Fruit fly (Drosophila melanogaster) whole organism, embryonic: Measurements from ENCODE around the gene CG10053.

ENCODE experiments used
- ATbp ChIP-seq: fragments of 200-800 bp; sonication (Bioruptor generic); optimal IDR thresholded peaks from 2 replicates; lab custom pipeline; 2017; ENCODE audit warnings: missing biosample characterization, mild to moderate bottlenecking, missing genetic modification characterization, missing genetic modification reagents
- Asciz ChIP-seq: fragments of 200-800 bp; sonication (Bioruptor generic); optimal IDR thresholded peaks from 2 replicates; lab custom pipeline; 2017; ENCODE audit warnings: missing biosample characterization, mild to moderate bottlenecking, missing genetic modification characterization, missing genetic modification reagents
- B-H2 ChIP-seq: fragments of 200-800 bp; sonication (Bioruptor generic); optimal IDR thresholded peaks from 2 replicates; lab custom pipeline; 2018; ENCODE audit warnings: missing biosample characterization, mild to moderate bottlenecking, missing genetic modification characterization
- BEAF-32 ChIP-seq: fragments of 200-800 bp; sonication (Bioruptor generic); optimal IDR thresholded peaks from 3 replicates; lab custom pipeline; 2017; ENCODE audit warnings: missing biosample characterization, missing genetic modification characterization, mild to moderate bottlenecking, moderate library complexity, missing genetic modification reagents
- CG11723 ChIP-seq: fragments of 200-800 bp; sonication (Bioruptor generic); optimal IDR thresholded peaks from 2 replicates; lab custom pipeline; 2017; ENCODE audit warnings: missing biosample characterization, mild to moderate bottlenecking, missing genetic modification characterization
- CG12071 ChIP-seq: fragments of 200-800 bp; sonication (Bioruptor generic); optimal IDR thresholded peaks from 3 replicates; lab custom pipeline; 2018; ENCODE audit warnings: missing biosample characterization, mild to moderate bottlenecking, missing genetic modification characterization
- CG12104 ChIP-seq: fragments of 200-800 bp; sonication (Bioruptor generic); optimal IDR thresholded peaks from 3 replicates; lab custom pipeline; 2016; ENCODE audit warnings: missing biosample characterization, missing genetic modification characterization
- CG15269 ChIP-seq: fragments of 200-800 bp; sonication (Bioruptor generic); optimal IDR thresholded peaks from 2 replicates; lab custom pipeline; 2018; ENCODE audit warnings: missing biosample characterization, mild to moderate bottlenecking, missing genetic modification characterization, moderate library complexity
- CG15514 ChIP-seq: fragments of 200-800 bp; sonication (Bioruptor generic); optimal IDR thresholded peaks from 3 replicates; lab custom pipeline; 2017; ENCODE audit warnings: missing biosample characterization, missing genetic modification characterization, mild to moderate bottlenecking, moderate library complexity, missing genetic modification reagents
- CG18599 ChIP-seq: fragments of 200-800 bp; sonication (Bioruptor generic); optimal IDR thresholded peaks from 3 replicates; lab custom pipeline; 2017; ENCODE audit warnings: missing biosample characterization, missing genetic modification characterization, mild to moderate bottlenecking, moderate library complexity, missing genetic modification reagents
- CG30431 ChIP-seq: fragments of 200-800 bp; sonication (Bioruptor generic); optimal IDR thresholded peaks from 2 replicates; lab custom pipeline; 2017; ENCODE audit warnings: missing biosample characterization, missing genetic modification characterization
- CG3065 ChIP-seq: fragments of 200-800 bp; sonication (Bioruptor generic); optimal IDR thresholded peaks from 2 replicates; lab custom pipeline; 2016; ENCODE audit warnings: missing biosample characterization, missing genetic modification characterization
- CG34376 ChIP-seq: fragments of 200-800 bp; sonication (Bioruptor generic); optimal IDR thresholded peaks from 2 replicates; lab custom pipeline; 2018; ENCODE audit warnings: missing biosample characterization, mild to moderate bottlenecking, missing genetic modification characterization
- CG3838 ChIP-seq: fragments of 200-800 bp; sonication (Bioruptor generic); optimal IDR thresholded peaks from 3 replicates; lab custom pipeline; 2016; ENCODE audit warnings: missing biosample characterization, missing genetic modification characterization
- CG3847 ChIP-seq: fragments of 200-800 bp; sonication (Bioruptor generic); IDR thresholded peaks from 2 replicates; pipeline ENCODE4 v1.3.6; 2022; ENCODE audit warnings: missing biosample characterization, missing genetic modification characterization
- CG42726 ChIP-seq: fragments of 200-800 bp; sonication (Bioruptor generic); IDR thresholded peaks from 2 replicates; pipeline ENCODE4 v1.3.6; 2022; ENCODE audit warnings: missing biosample characterization, missing genetic modification characterization; ENCODE audit not compliant: partially characterized antibody
- CG5245 ChIP-seq: fragments of 200-800 bp; sonication (Bioruptor generic); optimal IDR thresholded peaks from 3 replicates; lab custom pipeline; 2016; ENCODE audit warnings: missing biosample characterization, missing genetic modification characterization
- CG6791 ChIP-seq: fragments of 200-800 bp; sonication (Bioruptor generic); IDR thresholded peaks from 3 replicates; pipeline ENCODE4 v1.3.6; 2022; ENCODE audit warnings: missing biosample characterization, missing genetic modification characterization; ENCODE audit not compliant: partially characterized antibody
- CG6813 ChIP-seq: fragments of 200-800 bp; sonication (Bioruptor generic); optimal IDR thresholded peaks from 2 replicates; lab custom pipeline; 2017; ENCODE audit warnings: missing biosample characterization, missing genetic modification characterization, mild to moderate bottlenecking, moderate library complexity, missing genetic modification reagents
- Hey ChIP-seq: fragments of 200-800 bp; sonication (Bioruptor generic); optimal IDR thresholded peaks from 3 replicates; lab custom pipeline; 2018; ENCODE audit warnings: missing biosample characterization, mild to moderate bottlenecking, missing genetic modification characterization
- Hr51 ChIP-seq, 2 experiments: fragments of 200-800 bp; sonication (Bioruptor generic); optimal IDR thresholded peaks; 2 replicates in 1 of 2; 3 replicates in 1 of 2; lab custom pipeline; 2016 to 2018; ENCODE audit warnings: missing biosample characterization in 2 of 2, missing genetic modification characterization in 2 of 2, mild to moderate bottlenecking in 1 of 2, moderate library complexity in 1 of 2
- MESR4 ChIP-seq: fragments of 200-800 bp; sonication (Bioruptor generic); optimal IDR thresholded peaks from 2 replicates; lab custom pipeline; 2018; ENCODE audit warnings: missing biosample characterization, mild to moderate bottlenecking, missing genetic modification characterization, moderate library complexity
- Rfx ChIP-seq: fragments of 200-800 bp; sonication (Bioruptor generic); IDR thresholded peaks from 2 replicates; pipeline ENCODE4 v1.3.6; 2022; ENCODE audit warnings: missing biosample characterization, missing genetic modification characterization
- Side ChIP-seq: fragments of 200-800 bp; sonication (Bioruptor generic); optimal IDR thresholded peaks from 2 replicates; lab custom pipeline; 2016; ENCODE audit warnings: missing biosample characterization, missing genetic modification characterization
- caup ChIP-seq: fragments of 200-800 bp; sonication (Bioruptor generic); optimal IDR thresholded peaks from 3 replicates; lab custom pipeline; 2017; ENCODE audit warnings: missing biosample characterization, mild to moderate bottlenecking, missing genetic modification characterization, moderate library complexity; ENCODE audit not compliant: severe bottlenecking
- chn ChIP-seq: fragments of 200-800 bp; sonication (Bioruptor generic); optimal IDR thresholded peaks from 2 replicates; lab custom pipeline; 2016; ENCODE audit warnings: missing biosample characterization, missing genetic modification characterization
- dmrt99B ChIP-seq: fragments of 200-800 bp; sonication (Bioruptor generic); optimal IDR thresholded peaks from 2 replicates; lab custom pipeline; 2018; ENCODE audit warnings: missing biosample characterization, mild to moderate bottlenecking, missing genetic modification characterization, moderate library complexity
- esg ChIP-seq: fragments of 200-800 bp; sonication (Bioruptor generic); conservative IDR thresholded peaks from 2 replicates; pipeline ENCODE4 v1.3.6; 2022; ENCODE audit warnings: missing biosample characterization, missing genetic modification characterization
- ftz-f1 ChIP-seq: fragments of 200-800 bp; sonication (Bioruptor generic); optimal IDR thresholded peaks from 2 replicates; lab custom pipeline; 2016; ENCODE audit warnings: missing biosample characterization, missing genetic modification characterization
- grn ChIP-seq: fragments of 200-800 bp; sonication (Bioruptor generic); optimal IDR thresholded peaks from 3 replicates; lab custom pipeline; 2017; ENCODE audit warnings: missing biosample characterization, missing genetic modification characterization
- gsb ChIP-seq: fragments of 200-800 bp; sonication (Bioruptor generic); IDR thresholded peaks from 2 replicates; pipeline ENCODE4 v1.3.6; 2022; ENCODE audit warnings: missing biosample characterization, missing genetic modification characterization
- gt ChIP-seq: fragments of 200-800 bp; sonication (Bioruptor generic); IDR thresholded peaks from 2 replicates; pipeline ENCODE4 v1.3.6; 2022; ENCODE audit warnings: missing biosample characterization, missing genetic modification characterization
- hkb ChIP-seq, 2 experiments: fragments of 200-800 bp in 1 of 2; fragments of >200 bp in 1 of 2; sonication (Bioruptor generic) in 1 of 2; IDR thresholded peaks in 1 of 2; optimal IDR thresholded peaks in 1 of 2; 2 replicates each; pipeline versions ENCODE4 v1.3.6 to Lab custom; 2017 to 2022; ENCODE audit warnings: missing biosample characterization in 1 of 2, missing genetic modification characterization in 1 of 2
- lab ChIP-seq: fragments of 200-800 bp; sonication (Bioruptor generic); optimal IDR thresholded peaks from 3 replicates; lab custom pipeline; 2017; ENCODE audit warnings: missing biosample characterization, missing genetic modification characterization, mild to moderate bottlenecking, moderate library complexity, missing genetic modification reagents
- mirr ChIP-seq: fragments of 200-800 bp; sonication (Bioruptor generic); optimal IDR thresholded peaks from 3 replicates; lab custom pipeline; 2018; ENCODE audit warnings: missing biosample characterization, mild to moderate bottlenecking, missing genetic modification characterization
- nmo ChIP-seq: fragments of 200-800 bp; sonication (Bioruptor generic); optimal IDR thresholded peaks from 2 replicates; lab custom pipeline; 2018; ENCODE audit warnings: missing biosample characterization, mild to moderate bottlenecking, missing genetic modification characterization, moderate library complexity
- nom ChIP-seq: fragments of 200-800 bp; sonication (Bioruptor generic); optimal IDR thresholded peaks from 2 replicates; lab custom pipeline; 2017; ENCODE audit warnings: missing biosample characterization, missing genetic modification characterization, mild to moderate bottlenecking, moderate library complexity, missing genetic modification reagents
- peb ChIP-seq: fragments of 200-800 bp; sonication (Bioruptor generic); IDR thresholded peaks from 2 replicates; pipeline ENCODE4 v1.3.6; 2022; ENCODE audit warnings: missing biosample characterization, missing genetic modification characterization
- phol ChIP-seq: fragments of 200-800 bp; sonication (Bioruptor generic); optimal IDR thresholded peaks from 3 replicates; lab custom pipeline; 2018; ENCODE audit warnings: missing biosample characterization, mild to moderate bottlenecking, missing genetic modification characterization, moderate library complexity
- schlank ChIP-seq: fragments of 200-800 bp; sonication (Bioruptor generic); optimal IDR thresholded peaks from 2 replicates; lab custom pipeline; 2018; ENCODE audit warnings: missing biosample characterization, mild to moderate bottlenecking, missing genetic modification characterization
- wor ChIP-seq: fragments of 200-800 bp; sonication (Bioruptor generic); IDR thresholded peaks from 2 replicates; pipeline ENCODE4 v1.3.6; 2022; ENCODE audit warnings: missing biosample characterization, missing genetic modification characterization

Gene CG10053

dm6 chr3R:7246889-7247288 lies at the start of gene CG10053, which contains the start of gene Noc3 (continued):
- TF ChIP-seq MESR4 (GFP tag; lab: Kevin White, UChicago) (peak; percentile 47), CG42726 (GFP tag; lab: Robert Waterston, UW) (no peak)

dm6 chr3R:7199849-7200248 lies 47.0 kb upstream of the CG10053 start:
- TF ChIP-seq peb (GFP tag; lab: Robert Waterston, UW) (no peak), ftz-f1 (GFP tag; lab: Kevin White, UChicago) (peak; percentile 74), CG11723 (GFP tag; lab: Kevin White, UChicago) (no peak)

- TF ChIP-seq CG3838 (GFP tag; lab: Kevin White, UChicago) (no peak), CG3847 (GFP tag; lab: Robert Waterston, UW) (no peak)
Measured at dm6 chr3R:7200670-7201069, 46.2 kb upstream of the CG10053 start, which contains the start of gene CG14609. Gene CG14609 (plus strand): TSS chr3R:7200970.

dm6 chr3R:7208331-7208730 lies 38.6 kb upstream of the CG10053 start, which contains the start of gene CG1288:
Gene CG1288 (minus strand): TSS chr3R:7208431.
- TF ChIP-seq Hr51 (GFP tag; optimal IDR thresholded peaks at IDR 0.05; lab: Kevin White, UChicago) (no peak), Asciz (GFP tag; lab: Kevin White, UChicago) (no peak), CG12104 (no peak), gsb (GFP tag; lab: Robert Waterston, UW) (no peak), Side (GFP tag; lab: Kevin White, UChicago) (no peak), BEAF-32 (GFP tag; lab: Kevin White, UChicago) (no peak), ATbp (no peak), CG6813 (GFP tag; lab: Kevin White, UChicago) (no peak)

DNA sequence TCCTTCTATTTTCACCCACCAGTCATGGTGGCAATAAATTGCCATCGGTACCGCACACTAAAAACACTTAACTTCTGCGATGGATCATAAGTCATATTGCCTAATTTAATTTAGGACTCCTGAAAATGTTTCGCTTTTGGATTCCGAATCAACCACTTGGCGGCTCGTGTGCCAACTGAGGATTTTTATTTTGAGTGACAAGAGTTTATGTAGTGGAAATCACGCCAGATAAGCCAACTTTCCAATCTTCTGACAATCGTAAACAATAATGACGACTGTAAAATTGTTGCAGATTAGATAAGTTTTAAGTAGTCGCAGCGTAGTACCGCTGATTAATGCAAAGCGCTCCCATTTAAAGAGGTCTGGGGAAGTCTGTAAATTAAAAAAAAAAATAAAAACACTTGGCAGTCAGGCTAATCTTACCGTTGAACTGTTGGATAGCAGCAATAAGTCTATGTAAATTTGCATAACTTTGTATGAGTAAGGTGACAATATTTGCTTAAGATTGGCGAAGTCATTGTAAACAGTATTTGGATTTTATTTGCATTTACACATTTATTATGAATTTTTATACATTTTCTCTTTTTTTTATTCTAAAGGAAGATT lies 29.9 kb upstream of the CG10053 start, which contains the start of gene CG14606:
Gene CG14606 (minus strand): TSS at position 160 of the 606 bp plus-strand sequence.
- TF ChIP-seq nmo (GFP tag; lab: Kevin White, UChicago): no peak
- peak; percentile 41 for TF ChIP-seq CG15269 (tag; lab: Kevin White, UChicago)
- no peak for TF ChIP-seq dmrt99B (tag; lab: Kevin White, UChicago)
- TF ChIP-seq CG5245 (GFP tag; lab: Kevin White, UChicago): no peak
- 0 out of 2 replicates have a peak, but pooled peaks have one; percentile 13 for TF ChIP-seq Rfx (GFP tag; lab: Robert Waterston, UW)
- peak; percentile 36 for TF ChIP-seq schlank
- TF ChIP-seq CG34376 (GFP tag; lab: Kevin White, UChicago): peak; percentile 14
- TF ChIP-seq CG6791 (GFP tag; lab: Robert Waterston, UW): no peak
- no peak for TF ChIP-seq gt
- TF ChIP-seq CG30431 (GFP tag; lab: Kevin White, UChicago): no peak
- TF ChIP-seq Hey: peak; percentile 73
- peak; percentile 65 for TF ChIP-seq lab (GFP tag; lab: Kevin White, UChicago)
- TF ChIP-seq hkb (optimal IDR thresholded peaks at IDR 0.05; lab: Kevin White, UChicago): no peak
- TF ChIP-seq hkb (GFP tag; IDR thresholded peaks at IDR 0.05; lab: Robert Waterston, UW): no peak
- TF ChIP-seq nom (GFP tag; lab: Kevin White, UChicago): no peak
- TF ChIP-seq caup (GFP tag; lab: Kevin White, UChicago): peak; percentile 7
- no peak for TF ChIP-seq CG3065
- TF ChIP-seq wor (GFP tag; lab: Robert Waterston, UW): no peak
- no peak for TF ChIP-seq chn
- TF ChIP-seq phol (tag; lab: Kevin White, UChicago): no peak
- TF ChIP-seq CG12071 (GFP tag; lab: Kevin White, UChicago): peak; percentile 8
- TF ChIP-seq B-H2: peak; percentile 21
- TF ChIP-seq CG18599 (GFP tag; lab: Kevin White, UChicago): peak; percentile 48
- no peak for TF ChIP-seq esg (GFP tag; lab: Robert Waterston, UW)
- TF ChIP-seq CG15514 (GFP tag; lab: Kevin White, UChicago): peak; percentile 35
- peak; percentile 37 for TF ChIP-seq mirr (GFP tag; lab: Kevin White, UChicago)
- peak; percentile 4 for TF ChIP-seq grn (GFP tag; lab: Kevin White, UChicago)
